Worm (Caenorhabditis elegans) whole organism, late embryonic: ENCODE measurements around the gene nemp-1.
A peak's percentile ranks its signal among the peaks of the same experiment; 100 is the strongest.

Experiments used
- K09A11.1 ChIP-seq: sonication (generic microtip); optimal IDR thresholded peaks from 2 replicates; lab custom pipeline; 2017; ENCODE audit warnings: antibody characterized with exemption, mild to moderate bottlenecking, missing genetic modification characterization, missing compliant biosample characterization; ENCODE audit not compliant: insufficient read depth
- T23F11.4 ChIP-seq: fragments of 200-800 bp; sonication (Bioruptor generic); optimal IDR thresholded peaks from 2 replicates; lab custom pipeline; 2018; ENCODE audit warnings: mild to moderate bottlenecking, missing genetic modification characterization, missing compliant biosample characterization
- ama-1 ChIP-seq: fragments of 150-350 bp; optimal IDR thresholded peaks from 2 replicates; lab custom pipeline; 2014
- ceh-14 ChIP-seq: sonication (generic microtip); optimal IDR thresholded peaks from 2 replicates; lab custom pipeline; 2016; ENCODE audit warnings: missing genotype, missing genetic modification characterization, missing compliant biosample characterization
- ceh-18 ChIP-seq: sonication (generic microtip); optimal IDR thresholded peaks from 2 replicates; lab custom pipeline; 2016; ENCODE audit warnings: missing genetic modification characterization, missing compliant biosample characterization
- ceh-2 ChIP-seq: sonication (generic microtip); optimal IDR thresholded peaks from 2 replicates; lab custom pipeline; 2016; ENCODE audit warnings: missing genotype, missing genetic modification characterization, missing compliant biosample characterization
- ceh-22 ChIP-seq: sonication (generic microtip); optimal IDR thresholded peaks from 2 replicates; lab custom pipeline; 2017; ENCODE audit warnings: missing biosample characterization, missing genetic modification characterization
- ceh-24 ChIP-seq: sonication (generic microtip); optimal IDR thresholded peaks from 2 replicates; lab custom pipeline; 2016; ENCODE audit warnings: mild to moderate bottlenecking, missing genetic modification characterization, missing compliant biosample characterization
- ceh-30 ChIP-seq: fragments of 150-350 bp; optimal IDR thresholded peaks from 2 replicates; lab custom pipeline; 2014; ENCODE audit warnings: missing biosample characterization, missing genetic modification characterization
- ceh-31 ChIP-seq: sonication (generic microtip); optimal IDR thresholded peaks from 2 replicates; lab custom pipeline; 2016; ENCODE audit warnings: missing genetic modification characterization, missing compliant biosample characterization
- ceh-34 ChIP-seq: sonication (generic microtip); optimal IDR thresholded peaks from 2 replicates; lab custom pipeline; 2016; ENCODE audit warnings: mild to moderate bottlenecking, missing genetic modification characterization, missing compliant biosample characterization
- ceh-48 ChIP-seq: sonication (generic microtip); optimal IDR thresholded peaks from 2 replicates; lab custom pipeline; 2016; ENCODE audit warnings: missing genetic modification characterization, inconsistent platforms, missing compliant biosample characterization
- ceh-9 ChIP-seq: sonication (generic microtip); optimal IDR thresholded peaks from 2 replicates; lab custom pipeline; 2016; ENCODE audit warnings: mild to moderate bottlenecking, missing genetic modification characterization, inconsistent platforms, missing compliant biosample characterization
- dmd-4 ChIP-seq: sonication (generic microtip); optimal IDR thresholded peaks from 2 replicates; lab custom pipeline; 2016; ENCODE audit warnings: borderline replicate concordance, missing genetic modification characterization, missing compliant biosample characterization
- dve-1 ChIP-seq: sonication (generic microtip); optimal IDR thresholded peaks from 2 replicates; lab custom pipeline; 2017; ENCODE audit warnings: antibody characterized with exemption, mild to moderate bottlenecking, missing genetic modification characterization, missing compliant biosample characterization
- fkh-6 ChIP-seq: sonication (generic microtip); optimal IDR thresholded peaks from 2 replicates; lab custom pipeline; 2016; ENCODE audit warnings: missing genetic modification characterization, missing compliant biosample characterization
- gmeb-2 ChIP-seq: sonication (generic microtip); optimal IDR thresholded peaks from 2 replicates; lab custom pipeline; 2016; ENCODE audit warnings: missing genetic modification characterization, inconsistent platforms, missing compliant biosample characterization
- hlh-13 ChIP-seq: fragments of 200-800 bp; sonication (Bioruptor generic); optimal IDR thresholded peaks from 2 replicates; lab custom pipeline; 2018; ENCODE audit warnings: mild to moderate bottlenecking, missing genetic modification characterization, missing compliant biosample characterization
- hlh-30 ChIP-seq: sonication (generic microtip); optimal IDR thresholded peaks from 2 replicates; lab custom pipeline; 2017; ENCODE audit warnings: antibody characterized with exemption, missing genetic modification characterization, missing compliant biosample characterization; ENCODE audit not compliant: insufficient read depth
- hlh-6 ChIP-seq: sonication (generic microtip); optimal IDR thresholded peaks from 2 replicates; lab custom pipeline; 2016; ENCODE audit warnings: missing genotype, missing genetic modification characterization, missing compliant biosample characterization
- lin-11 ChIP-seq: fragments of 200-800 bp; sonication (Bioruptor generic); optimal IDR thresholded peaks from 2 replicates; lab custom pipeline; 2018; ENCODE audit warnings: mild to moderate bottlenecking, missing genetic modification characterization, missing compliant biosample characterization
- madf-2 ChIP-seq: sonication (generic microtip); optimal IDR thresholded peaks from 2 replicates; lab custom pipeline; 2017; ENCODE audit warnings: missing genetic modification characterization, missing compliant biosample characterization
- mec-3 ChIP-seq: sonication (generic microtip); optimal IDR thresholded peaks from 2 replicates; lab custom pipeline; 2016; ENCODE audit warnings: borderline replicate concordance, missing genetic modification characterization, missing compliant biosample characterization
- nfya-1 ChIP-seq: sonication (generic microtip); optimal IDR thresholded peaks from 2 replicates; lab custom pipeline; 2017; ENCODE audit warnings: missing genetic modification characterization, mild to moderate bottlenecking, missing compliant biosample characterization, antibody characterized with exemption, moderate library complexity
- nhr-232 ChIP-seq: sonication (generic microtip); optimal IDR thresholded peaks from 2 replicates; lab custom pipeline; 2016; ENCODE audit warnings: missing genetic modification characterization, missing compliant biosample characterization
- pax-1 ChIP-seq: fragments of 150-350 bp; optimal IDR thresholded peaks from 2 replicates; lab custom pipeline; 2014; ENCODE audit warnings: missing biosample characterization, missing genetic modification characterization
- pqm-1 ChIP-seq: sonication (generic microtip); optimal IDR thresholded peaks from 2 replicates; lab custom pipeline; 2016; ENCODE audit warnings: missing genetic modification characterization, missing compliant biosample characterization
- pros-1 ChIP-seq: fragments of 150-350 bp; optimal IDR thresholded peaks from 2 replicates; lab custom pipeline; 2014; ENCODE audit warnings: missing biosample characterization, missing genetic modification reagents, missing genetic modification characterization
- ref-2 ChIP-seq: sonication (generic microtip); optimal IDR thresholded peaks from 2 replicates; lab custom pipeline; 2016; ENCODE audit warnings: missing genetic modification characterization, missing compliant biosample characterization
- sdc-2 ChIP-seq: sonication (generic microtip); optimal IDR thresholded peaks from 2 replicates; lab custom pipeline; 2016; ENCODE audit warnings: missing genotype, missing genetic modification characterization, missing compliant biosample characterization
- sox-2 ChIP-seq: fragments of 200-800 bp; sonication (Bioruptor generic); IDR thresholded peaks from 2 replicates; pipeline ENCODE4 v1.3.6; 2022; ENCODE audit warnings: missing genetic modification reagents, missing genetic modification characterization, missing compliant biosample characterization
- sox-4 ChIP-seq: sonication (generic microtip); optimal IDR thresholded peaks from 2 replicates; lab custom pipeline; 2017; ENCODE audit warnings: mild to moderate bottlenecking, missing genetic modification characterization, inconsistent platforms, missing compliant biosample characterization
- tbx-2 ChIP-seq: sonication (generic microtip); optimal IDR thresholded peaks from 2 replicates; lab custom pipeline; 2016; ENCODE audit warnings: missing genetic modification characterization, missing compliant biosample characterization
- ttx-3 ChIP-seq: sonication (generic microtip); optimal IDR thresholded peaks from 2 replicates; lab custom pipeline; 2016; ENCODE audit warnings: missing genetic modification reagents, missing genetic modification characterization, missing compliant biosample characterization
- unc-42 ChIP-seq: sonication (generic microtip); optimal IDR thresholded peaks from 2 replicates; lab custom pipeline; 2016; ENCODE audit warnings: missing genotype, missing genetic modification characterization, missing compliant biosample characterization
- unc-55 ChIP-seq: sonication (generic microtip); optimal IDR thresholded peaks from 2 replicates; lab custom pipeline; 2017; ENCODE audit warnings: missing biosample characterization, missing genetic modification reagents, missing genetic modification characterization

Gene nemp-1

DNA sequence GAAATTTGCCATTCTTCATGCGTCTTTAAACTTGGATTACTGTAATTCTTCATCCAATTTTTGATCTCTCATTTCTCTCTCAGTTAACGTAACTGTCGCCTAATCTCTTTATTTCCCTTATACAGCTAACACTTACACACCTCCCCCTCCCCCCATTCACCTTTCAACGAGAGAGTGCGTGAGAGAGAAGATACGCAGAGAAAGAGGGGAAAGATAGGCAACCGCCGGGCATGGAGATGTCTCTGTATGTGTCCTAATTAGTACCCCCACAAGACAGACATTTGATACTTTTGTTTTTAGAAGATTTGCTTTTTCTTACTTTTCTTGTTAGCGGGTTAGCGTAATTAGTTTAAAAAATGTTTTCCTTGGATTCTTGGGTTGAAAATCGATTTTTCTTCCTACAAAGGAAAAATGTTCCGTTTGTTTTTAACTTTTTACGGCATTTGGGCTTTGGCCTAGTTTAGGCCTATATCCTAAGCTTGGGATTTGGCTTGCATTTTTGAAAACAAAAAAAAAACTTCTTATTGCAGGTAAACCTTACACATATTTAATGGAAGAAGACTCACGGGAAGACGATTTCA is 37.7 kb upstream of the nemp-1 start, which contains the start of gene affl-2:
Gene affl-2, plus strand, starts transcription at position 531 of the 581 bp plus-strand sequence.
- TF ChIP-seq dmd-4 (tag; lab: Kevin White, UChicago) (no peak), hlh-6 (tag; lab: Kevin White, UChicago) (no peak), mec-3 (tag; lab: Kevin White, UChicago) (no peak), ceh-9 (no peak), madf-2 (no peak), unc-55 (no peak), tbx-2 (tag; lab: Kevin White, UChicago) (peak; percentile 41), hlh-13 (GFP tag; lab: Kevin White, UChicago) (no peak), ceh-18 (tag; lab: Kevin White, UChicago) (no peak), ceh-14 (tag; lab: Kevin White, UChicago) (no peak), sox-2 (GFP tag; lab: Robert Waterston, UW) (peak; percentile 46), nfya-1 (tag; lab: Kevin White, UChicago) (peak; percentile 30), pqm-1 (tag; lab: Kevin White, UChicago) (no peak), ref-2 (tag; lab: Kevin White, UChicago) (peak; percentile 27), ceh-34 (tag; lab: Kevin White, UChicago) (peak; percentile 5), sox-4 (tag; lab: Kevin White, UChicago) (no peak), ceh-2 (tag; lab: Kevin White, UChicago) (no peak), ceh-31 (peak; percentile 23), dve-1 (tag; lab: Kevin White, UChicago) (no peak), T23F11.4 (no peak)

DNA sequence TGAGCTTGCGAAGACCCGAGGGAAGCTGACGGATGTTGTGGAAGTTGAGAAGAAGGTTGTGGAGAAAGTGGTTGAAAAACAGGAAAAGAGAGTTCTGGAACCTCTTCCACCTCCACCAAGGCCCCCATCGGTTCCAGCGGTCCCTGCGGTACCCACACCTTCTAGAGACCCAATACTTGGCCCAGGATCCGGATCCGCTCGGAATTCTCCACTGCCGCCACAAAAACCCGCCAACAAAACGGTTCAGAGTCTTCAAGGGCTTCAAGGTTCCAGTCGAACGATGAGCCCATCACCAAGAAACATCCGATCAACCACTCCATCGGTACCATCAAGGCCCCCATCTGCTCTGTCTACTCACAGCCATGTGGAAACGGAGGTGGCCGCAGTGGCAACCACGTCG is 35.1 kb upstream of the nemp-1 start:
- TF ChIP-seq ttx-3 (tag; lab: Kevin White, UChicago) (no peak), fkh-6 (tag; lab: Kevin White, UChicago) (no peak), pax-1 (tag; lab: Kevin White, UChicago) (no peak), ceh-14 (tag; lab: Kevin White, UChicago) (no peak), ceh-48 (no peak), pqm-1 (tag; lab: Kevin White, UChicago) (no peak), ceh-30 (tag; lab: Kevin White, UChicago) (no peak), hlh-6 (tag; lab: Kevin White, UChicago) (no peak), unc-55 (no peak), K09A11.1 (tag; lab: Kevin White, UChicago) (no peak)

DNA sequence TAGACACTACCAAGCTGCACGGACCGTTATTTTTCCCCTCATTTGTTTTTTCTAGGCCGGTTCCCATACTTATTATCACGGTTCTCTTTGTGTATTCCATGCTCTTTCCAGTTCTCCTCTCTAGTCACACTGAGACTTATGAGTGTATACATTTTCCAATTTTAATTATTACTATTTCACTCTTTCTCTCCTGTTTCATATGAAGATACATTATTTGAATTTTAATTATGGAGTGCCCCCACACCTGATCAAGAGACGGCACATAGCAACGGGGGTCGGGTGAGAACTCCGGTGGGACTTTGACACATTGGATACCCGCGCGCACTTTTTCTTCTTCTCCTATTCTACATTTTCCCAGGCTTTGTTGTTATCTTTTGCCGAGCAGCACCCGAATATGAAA is 32.2 kb upstream of the nemp-1 start, which contains the start of gene affl-1:
Gene affl-1, plus strand, starts transcription at position 301 of the 400 bp plus-strand sequence.
- TF ChIP-seq hlh-13 (GFP tag; lab: Kevin White, UChicago): no peak
- no peak for TF ChIP-seq unc-42 (tag; lab: Kevin White, UChicago)
- no peak for TF ChIP-seq ceh-48
- no peak for TF ChIP-seq K09A11.1 (tag; lab: Kevin White, UChicago)
- no peak for TF ChIP-seq nfya-1 (tag; lab: Kevin White, UChicago)
- no peak for TF ChIP-seq gmeb-2 (tag; lab: Kevin White, UChicago)
- no peak for TF ChIP-seq lin-11
- TF ChIP-seq hlh-6 (tag; lab: Kevin White, UChicago): no peak
- TF ChIP-seq hlh-30 (tag; lab: Kevin White, UChicago): no peak
- no peak for TF ChIP-seq sdc-2 (tag; lab: Kevin White, UChicago)
- TF ChIP-seq pqm-1 (tag; lab: Kevin White, UChicago): no peak
- TF ChIP-seq pax-1 (tag; lab: Kevin White, UChicago): no peak
- TF ChIP-seq, all 69 proteins: peak for 0

DNA sequence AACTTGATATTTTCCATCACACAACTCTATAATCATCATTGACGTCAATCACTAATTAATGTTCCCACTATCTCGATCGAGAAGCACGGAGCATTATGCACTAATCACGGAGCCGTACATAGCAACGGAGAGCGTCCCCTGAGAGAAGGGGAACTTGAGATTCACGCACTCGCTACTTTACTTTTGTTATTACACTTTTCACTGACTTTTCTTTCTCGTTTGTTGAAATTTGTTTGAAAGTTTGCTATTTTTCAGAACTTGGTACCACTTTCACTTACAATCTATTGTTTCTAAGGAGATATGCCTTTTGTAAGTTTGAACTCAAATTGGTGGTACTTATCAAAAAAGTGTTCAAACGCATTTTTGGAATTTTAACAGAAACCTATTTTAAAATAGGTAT is 28.0 kb upstream of the nemp-1 start, which contains the start of gene Y55B1BR.8:
Gene Y55B1BR.8, plus strand, starts transcription at position 301 of the 400 bp plus-strand sequence.
- TF ChIP-seq pros-1 (tag; lab: Kevin White, UChicago) (no peak), ama-1 (lab: Kevin White, UChicago) (no peak), ceh-24 (tag; lab: Kevin White, UChicago) (no peak), unc-42 (tag; lab: Kevin White, UChicago) (no peak), ceh-22 (no peak), nhr-232 (tag; lab: Kevin White, UChicago) (no peak), sox-2 (GFP tag; lab: Robert Waterston, UW) (no peak)
